2 fruit fly cellular contexts compared by ENCODE assay signal in genomic region chr2L:5751448-5751847, dm6.
TF ChIP-seq lines count a peak whose summit lies in the region.

No protein-coding gene starts in this region.

TF ChIP-seq in whole organism, embryonic, 481 proteins besides CTCF, POLR2A, EP300 and RAD21 (continued from another document):
- TF ChIP-seq CG31224 (GFP tag; IDR thresholded peaks at IDR 0.05; lab: Robert Waterston, UW) (no peak), CG17385 (GFP tag; optimal IDR thresholded peaks at IDR 0.05; lab: Kevin White, UChicago) (no peak), ash1 (GFP tag; optimal IDR thresholded peaks at IDR 0.05; lab: Kevin White, UChicago) (no peak), so (GFP tag; IDR thresholded peaks at IDR 0.05; lab: Robert Waterston, UW) (no peak), slbo (GFP tag; IDR thresholded peaks at IDR 0.05; lab: Robert Waterston, UW) (0 out of 2 replicates have a peak, but pooled peaks have one; percentile 34), Rfx (GFP tag; IDR thresholded peaks at IDR 0.05; lab: Robert Waterston, UW) (no peak)

TF ChIP-seq in whole organism, prepupa, 60 proteins besides CTCF, POLR2A, EP300 and RAD21 (continued from another document):
- TF ChIP-seq lz (GFP tag; optimal IDR thresholded peaks at IDR 0.05; lab: Kevin White, UChicago) (peak; percentile 46), topi (GFP tag; optimal IDR thresholded peaks at IDR 0.05; lab: Kevin White, UChicago) (peak; percentile 49), Eip93F (GFP tag; optimal IDR thresholded peaks at IDR 0.05; lab: Kevin White, UChicago) (no peak), achi (GFP tag; optimal IDR thresholded peaks at IDR 0.05; lab: Kevin White, UChicago) (peak; percentile 47), Ets96B (tag; optimal IDR thresholded peaks at IDR 0.05; lab: Kevin White, UChicago) (peak; percentile 75), CG8632 (GFP tag; optimal IDR thresholded peaks at IDR 0.05; lab: Kevin White, UChicago) (peak; percentile 36), vri (GFP tag; optimal IDR thresholded peaks at IDR 0.05; lab: Kevin White, UChicago) (peak; percentile 2), CG15336 (GFP tag; IDR thresholded peaks at IDR 0.05; lab: Robert Waterston, UW) (no peak), CG4318 (GFP tag; optimal IDR thresholded peaks at IDR 0.05; lab: Kevin White, UChicago) (no peak), CG6854 (GFP tag; optimal IDR thresholded peaks at IDR 0.05; lab: Kevin White, UChicago) (no peak), spab (GFP tag; optimal IDR thresholded peaks at IDR 0.05; lab: Kevin White, UChicago) (peak; percentile 58), Sox102F (GFP tag; optimal IDR thresholded peaks at IDR 0.05; lab: Kevin White, UChicago) (peak; percentile 58), Hr39 (GFP tag; optimal IDR thresholded peaks at IDR 0.05; lab: Kevin White, UChicago) (peak; percentile 46), Sox14 (GFP tag; optimal IDR thresholded peaks at IDR 0.05; lab: Kevin White, UChicago) (peak; percentile 27), Blimp-1 (GFP tag; optimal IDR thresholded peaks at IDR 0.05; lab: Kevin White, UChicago) (no peak), Hr4 (GFP tag; optimal IDR thresholded peaks at IDR 0.05; lab: Kevin White, UChicago) (peak; percentile 11), Smox (GFP tag; optimal IDR thresholded peaks at IDR 0.05; lab: Kevin White, UChicago) (peak; percentile 33), dac (GFP tag; optimal IDR thresholded peaks at IDR 0.05; lab: Kevin White, UChicago) (no peak), Lpt (GFP tag; optimal IDR thresholded peaks at IDR 0.05; lab: Kevin White, UChicago) (peak; percentile 3), Sox15 (GFP tag; optimal IDR thresholded peaks at IDR 0.05; lab: Kevin White, UChicago) (no peak), CG3032 (tag; optimal IDR thresholded peaks at IDR 0.05; lab: Kevin White, UChicago) (peak; percentile 68), CG1621 (tag; optimal IDR thresholded peaks at IDR 0.05; lab: Kevin White, UChicago) (peak; percentile 5), cyc (GFP tag; optimal IDR thresholded peaks at IDR 0.05; lab: Kevin White, UChicago) (peak; percentile 41), CG11294 (GFP tag; IDR thresholded peaks at IDR 0.05; lab: Robert Waterston, UW) (no peak), pdm3 (GFP tag; optimal IDR thresholded peaks at IDR 0.05; lab: Kevin White, UChicago) (peak; percentile 57), CG10669 (GFP tag; optimal IDR thresholded peaks at IDR 0.05; lab: Kevin White, UChicago) (peak; percentile 57), CG11762 (GFP tag; optimal IDR thresholded peaks at IDR 0.05; lab: Kevin White, UChicago; ENCODE audit: insufficient read depth) (no peak), CG8119 (GFP tag; IDR thresholded peaks at IDR 0.05; lab: Robert Waterston, UW) (peak; percentile 40; the same call in 1 of the 3 replicates), fd85E (GFP tag; optimal IDR thresholded peaks at IDR 0.05; lab: Kevin White, UChicago) (no peak)
